Worm (Caenorhabditis elegans): ENCODE data around the gene wrt-5.
A peak's percentile ranks its signal among the peaks of the same experiment; 100 is the strongest.

- TF ChIP-seq snpc-4 (tag; optimal IDR thresholded peaks at IDR 0.05) (no peak), nhr-76 (tag; optimal IDR thresholded peaks at IDR 0.05) (no peak), unc-62 (GFP tag; optimal IDR thresholded peaks at IDR 0.05) (peak; percentile 18), mab-5 (tag; optimal IDR thresholded peaks at IDR 0.05) (no peak), ztf-11 (tag; optimal IDR thresholded peaks at IDR 0.05) (no peak), pha-4 (tag; optimal IDR thresholded peaks at IDR 0.05) (peak; percentile 26), ces-1 (GFP tag; optimal IDR thresholded peaks at IDR 0.05) (peak; percentile 35), mls-2 (tag; optimal IDR thresholded peaks at IDR 0.05) (no peak)
These were observed 29.3 kb downstream of the wrt-5 start for ce11 chrIV:4021847-4022780.

All from whole organism, mixed stage, embryonic.